Worm (Caenorhabditis elegans) whole organism, L4/young adult: ENCODE results near the gene M153.3.

Source experiments
- W03F9.2 ChIP-seq: fragments of 150-350 bp; optimal IDR thresholded peaks from 2 replicates; lab custom pipeline; 2014; ENCODE audit warnings: missing biosample characterization, missing genetic modification characterization
- dao-5 ChIP-seq: sonication (generic microtip); optimal IDR thresholded peaks from 2 replicates; lab custom pipeline; 2016; ENCODE audit warnings: missing genotype, missing genetic modification characterization, moderate library complexity, missing compliant biosample characterization
- him-1 ChIP-seq: sonication (generic microtip); optimal IDR thresholded peaks from 2 replicates; lab custom pipeline; 2016; ENCODE audit warnings: missing genotype, missing genetic modification reagents, missing genetic modification characterization, missing compliant biosample characterization

DNA sequence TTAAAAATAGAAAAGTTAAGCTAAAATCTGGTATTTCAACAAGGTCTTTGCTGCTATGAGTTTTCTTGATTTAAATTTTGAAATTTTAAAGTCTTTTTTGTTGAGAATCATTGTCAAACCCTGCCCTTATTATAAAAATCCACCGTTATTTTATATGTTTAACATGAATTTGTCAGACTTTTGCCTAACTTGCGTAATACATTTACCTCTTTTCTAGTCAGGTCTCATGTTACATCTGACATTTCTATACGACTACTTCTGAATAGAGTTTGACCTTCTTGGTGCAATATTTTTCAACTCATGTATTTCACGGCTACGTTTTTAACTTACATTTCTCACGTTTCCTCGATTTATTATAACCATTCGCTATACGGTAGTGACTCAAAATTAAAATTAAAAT lies 28.6 kb upstream of the M153.3 start, which contains the start of gene lgc-15:
- TF ChIP-seq him-1 (no peak), dao-5 (tag; lab: Kevin White, UChicago) (no peak), W03F9.2 (tag; lab: Kevin White, UChicago) (no peak)
